Worm (Caenorhabditis elegans) whole organism, early embryonic: Measurements from ENCODE around the gene W03B1.9.

ENCODE experiments used
- B0310.2 ChIP-seq: sonication (generic microtip); optimal IDR thresholded peaks from 2 replicates; lab custom pipeline; 2016; ENCODE audit warnings: mild to moderate bottlenecking, missing genetic modification characterization, missing compliant biosample characterization
- F13C5.2 ChIP-seq: sonication (generic microtip); optimal IDR thresholded peaks from 2 replicates; lab custom pipeline; 2017; ENCODE audit warnings: mild to moderate bottlenecking, missing genetic modification characterization, inconsistent platforms, missing compliant biosample characterization
- aly-1 ChIP-seq: sonication (generic microtip); optimal IDR thresholded peaks from 2 replicates; lab custom pipeline; 2016; ENCODE audit warnings: missing genetic modification characterization, missing compliant biosample characterization
- ama-1 ChIP-seq: fragments of 150-350 bp; optimal IDR thresholded peaks from 2 replicates; lab custom pipeline; 2014
- ceh-13 ChIP-seq: fragments of 200-800 bp; sonication (Bioruptor generic); optimal IDR thresholded peaks from 2 replicates; lab custom pipeline; 2018; ENCODE audit warnings: mild to moderate bottlenecking, missing genetic modification characterization, missing compliant biosample characterization
- ceh-36 ChIP-seq: sonication (generic microtip); optimal IDR thresholded peaks from 2 replicates; lab custom pipeline; 2016; ENCODE audit warnings: missing genetic modification characterization, inconsistent platforms, missing compliant biosample characterization
- ets-7 ChIP-seq: sonication (generic microtip); optimal IDR thresholded peaks from 2 replicates; lab custom pipeline; 2016; ENCODE audit warnings: missing genotype, missing genetic modification characterization, missing compliant biosample characterization
- flt-1 ChIP-seq: fragments of 200-800 bp; sonication (Bioruptor generic); IDR thresholded peaks from 2 replicates; pipeline ENCODE4 v1.3.6; 2022; ENCODE audit warnings: missing genetic modification characterization, missing compliant biosample characterization
- hmbx-1 ChIP-seq: sonication (generic microtip); optimal IDR thresholded peaks from 2 replicates; lab custom pipeline; 2016; ENCODE audit warnings: mild to moderate bottlenecking, missing genetic modification characterization, missing compliant biosample characterization
- hmg-4 ChIP-seq: fragments of 200-800 bp; sonication (Bioruptor generic); optimal IDR thresholded peaks from 2 replicates; lab custom pipeline; 2018; ENCODE audit warnings: mild to moderate bottlenecking, missing genetic modification characterization, missing compliant biosample characterization
- hnd-1 ChIP-seq: sonication (generic microtip); optimal IDR thresholded peaks from 2 replicates; lab custom pipeline; 2016; ENCODE audit warnings: missing genetic modification characterization, missing compliant biosample characterization
- pes-1 ChIP-seq: fragments of 200-800 bp; sonication (Bioruptor generic); IDR thresholded peaks from 2 replicates; pipeline ENCODE4 v1.3.6; 2022; ENCODE audit warnings: missing genetic modification reagents, missing genetic modification characterization, missing compliant biosample characterization
- scrt-1 ChIP-seq: fragments of 200-800 bp; sonication (Bioruptor generic); IDR thresholded peaks from 2 replicates; pipeline ENCODE4 v1.3.6; 2022; ENCODE audit warnings: missing genetic modification characterization, missing compliant biosample characterization
- sea-1 ChIP-seq: fragments of 200-800 bp; sonication (Bioruptor generic); conservative IDR thresholded peaks from 2 replicates; pipeline ENCODE4 v1.3.6; 2022; ENCODE audit warnings: missing genetic modification characterization, missing compliant biosample characterization
- tbx-11 ChIP-seq: fragments of 200-800 bp; sonication (Bioruptor generic); IDR thresholded peaks from 2 replicates; pipeline ENCODE4 v1.3.6; 2022; ENCODE audit warnings: missing genetic modification characterization, missing compliant biosample characterization
- tbx-37 ChIP-seq: fragments of 200-800 bp; sonication (Bioruptor generic); conservative IDR thresholded peaks from 2 replicates; pipeline ENCODE4 v1.3.6; 2022; ENCODE audit warnings: missing genetic modification reagents, missing genetic modification characterization, missing compliant biosample characterization

W03B1.9 gene

DNA sequence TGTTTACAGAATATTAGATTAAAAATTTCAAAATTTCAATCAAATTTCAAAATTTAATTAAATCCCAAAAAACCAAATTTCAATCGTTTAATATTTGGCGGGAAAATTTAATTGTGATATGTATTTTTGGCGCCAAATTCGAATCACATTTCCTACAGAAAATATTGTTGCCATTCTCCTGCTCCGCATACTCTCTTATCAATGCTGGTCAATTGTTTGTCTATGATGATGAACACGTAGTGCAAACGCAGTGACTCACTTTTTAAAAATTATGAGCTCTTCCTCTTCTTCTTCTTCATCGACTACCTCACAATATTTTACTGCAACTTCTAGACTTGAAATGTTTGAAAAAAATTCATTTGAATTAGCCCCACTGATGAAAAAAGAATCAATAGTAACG lies 30.3 kb downstream of the W03B1.9 start, which contains the start of gene trpl-2:
TSS of gene trpl-2 (plus strand) at position 210 of the 400 bp plus-strand sequence.
- TF ChIP-seq F13C5.2 (tag; lab: Kevin White, UChicago), result no peak

DNA sequence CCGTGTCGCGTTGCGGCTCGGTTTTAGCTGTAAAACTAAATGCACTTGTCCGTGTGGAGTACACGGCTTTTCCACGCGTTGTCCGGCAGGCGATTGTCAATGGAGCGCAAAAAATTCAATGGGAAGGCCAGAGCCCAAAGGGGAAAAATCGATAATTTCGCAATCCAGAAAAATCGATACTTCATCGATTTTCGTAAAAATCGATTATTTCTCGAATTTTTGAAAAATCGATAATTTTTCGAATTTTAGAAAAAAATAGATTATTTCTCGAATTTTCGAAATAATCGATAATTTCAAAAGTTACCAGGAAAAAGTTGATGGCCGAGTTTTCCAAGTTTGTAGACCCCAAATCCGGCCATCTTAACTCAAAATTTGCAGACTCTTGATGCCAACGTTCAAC lies 37.3 kb downstream of the W03B1.9 start:
- TF ChIP-seq ceh-13 (GFP tag; lab: Kevin White, UChicago), result no peak
- no peak for TF ChIP-seq sea-1
- no peak for TF ChIP-seq B0310.2 (tag; lab: Kevin White, UChicago)
- TF ChIP-seq tbx-11 (GFP tag; lab: Robert Waterston, UW), result no peak
- no peak for TF ChIP-seq scrt-1 (GFP tag; lab: Robert Waterston, UW)
- TF ChIP-seq ama-1 (lab: Kevin White, UChicago), result no peak
- TF ChIP-seq ceh-36, result no peak
- TF ChIP-seq tbx-37, result no peak
- TF ChIP-seq hmbx-1 (tag; lab: Kevin White, UChicago), result no peak
- TF ChIP-seq pes-1, result no peak
- no peak for TF ChIP-seq flt-1 (GFP tag; lab: Robert Waterston, UW)
- no peak for TF ChIP-seq aly-1 (tag; lab: Kevin White, UChicago)
- no peak for TF ChIP-seq hnd-1

DNA sequence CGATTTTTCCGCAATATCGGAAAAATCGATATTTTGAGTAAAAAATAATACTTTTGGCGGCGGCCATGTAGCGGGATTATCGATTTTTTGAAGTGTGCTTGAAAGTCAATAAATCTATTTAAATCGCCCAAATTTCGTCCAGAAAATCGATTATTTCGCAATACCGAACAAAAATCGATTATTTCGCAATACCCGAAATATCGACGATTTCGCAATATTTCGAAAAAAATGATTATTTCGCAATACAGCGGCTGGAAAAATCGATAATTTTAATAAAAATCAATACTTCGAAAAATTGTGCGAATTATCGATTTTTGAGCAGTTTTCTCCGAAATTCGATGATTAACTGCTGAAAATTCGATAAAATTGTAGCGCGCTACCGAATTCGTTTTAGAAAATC lies 38.7 kb downstream of the W03B1.9 start:
- TF ChIP-seq flt-1 (GFP tag; lab: Robert Waterston, UW) (no peak), aly-1 (tag; lab: Kevin White, UChicago) (no peak), hmbx-1 (tag; lab: Kevin White, UChicago) (no peak), sea-1 (no peak)

DNA sequence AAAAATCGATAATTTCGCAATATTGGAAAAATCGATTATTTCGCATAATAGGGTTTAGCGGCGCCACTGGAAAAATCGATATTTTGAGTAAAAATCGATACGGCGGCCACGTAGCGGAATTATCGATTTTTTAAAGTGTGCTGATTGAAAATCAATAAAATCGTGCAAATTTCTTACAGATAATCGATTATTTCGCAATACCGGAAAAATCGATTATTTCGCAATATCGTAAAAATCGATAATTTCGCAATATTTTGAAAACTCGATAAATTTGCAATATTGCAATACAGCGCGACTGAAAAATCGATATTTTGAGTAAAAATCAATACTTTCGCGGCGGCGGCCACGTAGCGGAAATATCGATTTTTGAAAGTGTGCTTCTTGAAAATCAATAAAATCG lies 39.1 kb downstream of the W03B1.9 start:
- TF ChIP-seq ceh-13 (GFP tag; lab: Kevin White, UChicago), result no peak
- TF ChIP-seq flt-1 (GFP tag; lab: Robert Waterston, UW), result no peak
- no peak for TF ChIP-seq tbx-11 (GFP tag; lab: Robert Waterston, UW)
- no peak for TF ChIP-seq ama-1 (lab: Kevin White, UChicago)

DNA sequence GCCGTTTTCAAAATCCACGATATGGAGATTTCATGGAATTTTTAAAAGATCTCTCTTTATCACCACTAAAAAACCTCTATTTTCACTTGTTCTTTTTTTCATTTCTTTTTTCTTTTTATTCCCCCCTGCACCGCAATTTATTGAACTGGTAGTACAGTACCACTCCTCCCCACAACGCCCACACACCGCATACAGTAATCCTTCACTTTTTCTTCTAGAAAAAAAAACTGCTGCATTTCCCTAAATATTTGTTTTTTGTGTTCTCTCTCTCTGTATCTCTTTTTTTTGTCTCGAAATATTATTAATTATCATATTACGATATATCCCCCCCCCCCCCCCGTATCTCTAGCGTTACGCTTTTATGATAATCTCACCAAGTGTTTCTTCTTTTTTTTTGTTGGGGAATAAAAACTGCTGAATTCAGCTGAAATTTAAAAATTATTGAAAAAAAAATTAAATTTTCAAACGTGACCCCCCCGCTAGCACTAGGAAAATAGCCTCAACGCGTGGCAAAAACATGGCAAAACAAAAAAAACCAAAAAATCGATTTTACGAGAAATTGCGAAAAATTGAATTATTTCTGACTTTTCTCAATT lies 39.9 kb downstream of the W03B1.9 start, which contains the start of gene Y24D9B.1:
TSS of gene Y24D9B.1 (plus strand) at position 546 of the 596 bp plus-strand sequence.
- TF ChIP-seq B0310.2 (tag; lab: Kevin White, UChicago) (no peak), tbx-37 (no peak), scrt-1 (GFP tag; lab: Robert Waterston, UW) (no peak), F13C5.2 (tag; lab: Kevin White, UChicago) (no peak), flt-1 (GFP tag; lab: Robert Waterston, UW) (no peak), ceh-36 (no peak), pes-1 (no peak), tbx-11 (GFP tag; lab: Robert Waterston, UW) (no peak), ets-7 (no peak), aly-1 (tag; lab: Kevin White, UChicago) (no peak), sea-1 (no peak)

DNA sequence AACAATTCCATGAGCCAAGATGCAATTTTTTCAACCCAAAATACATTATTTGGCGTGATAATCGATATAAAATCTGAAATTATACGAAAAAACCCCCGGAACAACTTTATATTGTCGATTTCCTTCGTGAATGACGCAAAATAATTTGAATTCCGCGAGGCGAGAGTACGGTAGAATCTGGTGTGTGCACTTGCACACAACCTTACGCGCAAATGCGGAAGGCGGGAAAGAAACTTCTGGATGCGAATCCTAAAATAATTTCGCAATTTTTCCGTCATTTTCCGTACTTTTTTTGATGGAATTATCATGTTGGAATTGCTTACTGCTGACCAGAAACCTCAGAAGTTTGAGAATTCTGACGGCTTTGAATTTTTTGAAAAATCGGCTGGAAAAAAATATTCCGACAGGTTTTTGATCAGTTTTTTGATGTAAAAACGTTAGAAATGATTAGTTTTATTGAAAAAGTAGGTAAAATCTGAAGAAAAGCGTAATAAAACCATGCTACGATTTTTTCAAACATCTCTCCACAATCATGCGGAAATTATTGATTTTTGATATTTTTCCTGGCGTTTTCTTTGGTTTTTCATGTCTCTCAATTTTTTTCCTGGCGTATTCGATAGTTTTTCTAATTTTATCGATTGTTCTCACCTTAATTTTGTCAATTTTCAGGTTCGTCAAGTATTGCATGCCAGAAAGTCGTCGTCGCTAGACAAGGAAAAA lies 49.4 kb downstream of the W03B1.9 start, which contains the start of gene set-9:
TSS of gene set-9 (plus strand) at position 670 of the 720 bp plus-strand sequence.
- TF ChIP-seq pes-1 (no peak), aly-1 (tag; lab: Kevin White, UChicago) (no peak), F13C5.2 (tag; lab: Kevin White, UChicago) (no peak), ama-1 (lab: Kevin White, UChicago) (no peak)

DNA sequence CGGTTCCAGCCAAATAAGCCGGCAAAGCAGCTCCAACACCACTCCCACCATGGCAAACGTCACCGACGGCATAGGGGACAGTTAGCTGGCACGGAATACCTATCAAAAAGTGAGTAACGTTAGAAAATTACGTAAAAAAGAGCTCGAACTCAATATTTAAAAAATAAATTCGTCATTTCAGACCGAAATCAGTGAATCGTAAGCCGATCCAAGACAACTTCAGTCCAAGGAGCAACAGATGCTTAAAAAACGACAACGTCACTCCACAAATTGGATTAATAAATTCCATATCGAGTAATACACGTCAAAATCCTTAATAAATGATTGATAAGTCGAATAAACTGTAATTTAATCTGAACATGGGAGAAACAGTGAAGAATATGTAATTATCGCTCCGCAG lies 50.5 kb downstream of the W03B1.9 start:
- TF ChIP-seq sea-1, result no peak
- no peak for TF ChIP-seq hmg-4 (GFP tag; lab: Kevin White, UChicago)
- no peak for TF ChIP-seq tbx-11 (GFP tag; lab: Robert Waterston, UW)
- no peak for TF ChIP-seq ceh-13 (GFP tag; lab: Kevin White, UChicago)
- no peak for TF ChIP-seq F13C5.2 (tag; lab: Kevin White, UChicago)
- TF ChIP-seq ama-1 (lab: Kevin White, UChicago), result no peak
